Worm (Caenorhabditis elegans): ENCODE data around the gene gta-1.

- no peak for TF ChIP-seq K09A11.1 (tag; optimal IDR thresholded peaks at IDR 0.05; ENCODE audit: insufficient read depth)
- TF ChIP-seq hlh-30 (tag; optimal IDR thresholded peaks at IDR 0.05; ENCODE audit: insufficient read depth), result no peak
- TF ChIP-seq pha-4 (tag; optimal IDR thresholded peaks at IDR 0.05), result no peak
- no peak for TF ChIP-seq dve-1 (tag; optimal IDR thresholded peaks at IDR 0.05)
- TF ChIP-seq sdc-2 (tag; optimal IDR thresholded peaks at IDR 0.05), result no peak
- TF ChIP-seq ama-1 (optimal IDR thresholded peaks at IDR 0.05), result no peak
- no peak for TF ChIP-seq pax-1 (tag; optimal IDR thresholded peaks at IDR 0.05)
Observed at ce11 chrIV:10143640-10144039, 36.8 kb upstream of the gta-1 start, which contains the start of gene msp-38.

Data from whole organism, late embryonic.